Worm (Caenorhabditis elegans) whole organism, L1 larva: Measurements from ENCODE around the gene ari-1.4.

ENCODE experiments used
- F16B12.6 ChIP-seq: fragments of 150-350 bp; optimal IDR thresholded peaks from 2 replicates; lab custom pipeline; 2014; ENCODE audit warnings: missing biosample characterization, missing genetic modification characterization
- alr-1 ChIP-seq: fragments of 200-800 bp; sonication (Bioruptor generic); optimal IDR thresholded peaks from 2 replicates; lab custom pipeline; 2018; ENCODE audit warnings: borderline replicate concordance, mild to moderate bottlenecking, missing genetic modification characterization, missing compliant biosample characterization
- aly-2 ChIP-seq: fragments of 150-350 bp; optimal IDR thresholded peaks from 2 replicates; lab custom pipeline; 2014; ENCODE audit warnings: missing biosample characterization, missing genetic modification characterization
- ama-1 ChIP-seq: fragments of 150-350 bp; optimal IDR thresholded peaks from 2 replicates; lab custom pipeline; 2014
- blmp-1 ChIP-seq: fragments of 150-350 bp; optimal IDR thresholded peaks from 2 replicates; lab custom pipeline; 2014; ENCODE audit warnings: missing biosample characterization, missing genetic modification characterization
- ceh-82 ChIP-seq, 3 experiments: fragments of 150-350 bp in 1 of 3; sonication (generic microtip) in 2 of 3; optimal IDR thresholded peaks; 2 replicates each; lab custom pipeline; 2014 to 2017; ENCODE audit warnings: missing biosample characterization in 3 of 3, missing genetic modification characterization in 3 of 3
- ces-1 ChIP-seq: fragments of 150-350 bp; optimal IDR thresholded peaks from 2 replicates; lab custom pipeline; 2014; ENCODE audit warnings: missing biosample characterization, missing genetic modification reagents, missing genetic modification characterization
- dpl-1 ChIP-seq, 3 experiments: fragments of 150-350 bp in 2 of 3; sonication (generic microtip) in 1 of 3; optimal IDR thresholded peaks; 2 replicates each; lab custom pipeline; 2014 to 2017; ENCODE audit warnings: missing biosample characterization in 3 of 3, missing genetic modification characterization in 3 of 3, missing genetic modification reagents in 3 of 3
- efl-1 ChIP-seq, 4 experiments: fragments of 150-350 bp; optimal IDR thresholded peaks in 3 of 4; peaks in 1 of 4; 1 replicate in 1 of 4; 2 replicates in 3 of 4; lab custom pipeline; 2014; ENCODE audit warnings: missing biosample characterization in 2 of 4, missing genetic modification characterization in 2 of 4, missing genetic modification reagents in 2 of 4
- efl-3 ChIP-seq: fragments of 200-800 bp; sonication (Bioruptor generic); optimal IDR thresholded peaks from 2 replicates; lab custom pipeline; 2018; ENCODE audit warnings: mild to moderate bottlenecking, missing genetic modification characterization, missing compliant biosample characterization
- elt-3 ChIP-seq, 6 experiments: fragments of 150-350 bp in 1 of 6; sonication (generic microtip); optimal IDR thresholded peaks; 2 replicates each; lab custom pipeline; 2017 to 2018; ENCODE audit warnings: missing biosample characterization in 6 of 6, missing genetic modification characterization in 6 of 6, inconsistent platforms in 1 of 6
- fkh-4 ChIP-seq: sonication (generic microtip); optimal IDR thresholded peaks from 2 replicates; lab custom pipeline; 2016; ENCODE audit warnings: missing compliant biosample characterization, missing genetic modification characterization, borderline replicate concordance
- fkh-8 ChIP-seq: sonication (generic microtip); optimal IDR thresholded peaks from 2 replicates; lab custom pipeline; 2016; ENCODE audit warnings: mild to moderate bottlenecking, missing genetic modification characterization, missing compliant biosample characterization
- fos-1 ChIP-seq: fragments of 150-350 bp; optimal IDR thresholded peaks from 2 replicates; lab custom pipeline; 2014; ENCODE audit warnings: missing biosample characterization, missing genetic modification characterization
- grh-1 ChIP-seq: fragments of 200-800 bp; sonication (Bioruptor generic); IDR thresholded peaks from 2 replicates; pipeline ENCODE4 v1.3.6; 2022; ENCODE audit warnings: missing genetic modification reagents, missing genetic modification characterization, missing compliant biosample characterization
- hlh-17 ChIP-seq: fragments of 200-800 bp; sonication (Bioruptor generic); optimal IDR thresholded peaks from 2 replicates; lab custom pipeline; 2018; ENCODE audit warnings: missing genetic modification characterization, mild to moderate bottlenecking, missing compliant biosample characterization, moderate library complexity, borderline replicate concordance
- hpl-2 ChIP-seq: fragments of 150-350 bp; optimal IDR thresholded peaks from 2 replicates; lab custom pipeline; 2014; ENCODE audit warnings: missing biosample characterization, missing genetic modification reagents, missing genetic modification characterization
- jun-1 ChIP-seq: fragments of 150-350 bp; optimal IDR thresholded peaks from 2 replicates; lab custom pipeline; 2014; ENCODE audit warnings: missing biosample characterization, missing genetic modification reagents, missing genetic modification characterization
- lin-35 ChIP-seq, 2 experiments: fragments of 150-350 bp; optimal IDR thresholded peaks; 2 replicates each; lab custom pipeline; 2014; ENCODE audit warnings: missing biosample characterization in 2 of 2, missing genetic modification characterization in 2 of 2, missing genetic modification reagents in 2 of 2
- lsy-2 ChIP-seq, 2 experiments: fragments of 150-350 bp; optimal IDR thresholded peaks; 2 replicates each; lab custom pipeline; 2014; ENCODE audit warnings: missing biosample characterization in 2 of 2, missing genetic modification characterization in 2 of 2
- mab-9 ChIP-seq: fragments of 200-800 bp; sonication (Bioruptor generic); IDR thresholded peaks from 2 replicates; pipeline ENCODE4 v1.3.6; 2022; ENCODE audit warnings: missing genetic modification reagents, missing genetic modification characterization, missing compliant biosample characterization
- mef-2 ChIP-seq: fragments of 150-350 bp; optimal IDR thresholded peaks from 2 replicates; lab custom pipeline; 2014; ENCODE audit warnings: missing biosample characterization, missing genetic modification characterization
- mep-1 ChIP-seq: fragments of 150-350 bp; optimal IDR thresholded peaks from 2 replicates; lab custom pipeline; 2014; ENCODE audit warnings: missing biosample characterization, missing genetic modification characterization
- nhr-11 ChIP-seq: fragments of 150-350 bp; optimal IDR thresholded peaks from 2 replicates; lab custom pipeline; 2014; ENCODE audit warnings: missing biosample characterization, missing genetic modification characterization
- nhr-20 ChIP-seq: sonication (generic microtip); optimal IDR thresholded peaks from 2 replicates; lab custom pipeline; 2016; ENCODE audit warnings: mild to moderate bottlenecking, missing genetic modification characterization, missing compliant biosample characterization
- nhr-237 ChIP-seq: fragments of 150-350 bp; optimal IDR thresholded peaks from 2 replicates; lab custom pipeline; 2014; ENCODE audit warnings: missing biosample characterization, missing genetic modification characterization
- nhr-47 ChIP-seq: sonication (generic microtip); optimal IDR thresholded peaks from 2 replicates; lab custom pipeline; 2016; ENCODE audit warnings: mild to moderate bottlenecking, missing genetic modification characterization, moderate library complexity, missing compliant biosample characterization
- nhr-76 ChIP-seq: sonication (generic microtip); optimal IDR thresholded peaks from 2 replicates; lab custom pipeline; 2017; ENCODE audit warnings: missing biosample characterization, missing genetic modification characterization
- nhr-84 ChIP-seq: sonication (generic microtip); optimal IDR thresholded peaks from 2 replicates; lab custom pipeline; 2017; ENCODE audit warnings: missing biosample characterization, missing genetic modification characterization
- nhr-85 ChIP-seq: sonication (generic microtip); peaks from one replicate; lab custom pipeline; 2016; ENCODE audit warnings: missing genetic modification characterization, inconsistent platforms, missing compliant biosample characterization
- nhr-90 ChIP-seq: sonication (generic microtip); optimal IDR thresholded peaks from 2 replicates; lab custom pipeline; 2016; ENCODE audit warnings: mild to moderate bottlenecking, missing genetic modification characterization, missing compliant biosample characterization; ENCODE audit not compliant: poor library complexity
- pag-3 ChIP-seq: sonication (generic microtip); optimal IDR thresholded peaks from 2 replicates; lab custom pipeline; 2017; ENCODE audit warnings: missing genetic modification characterization, mild to moderate bottlenecking, missing compliant biosample characterization, antibody characterized with exemption, borderline replicate concordance; ENCODE audit not compliant: insufficient read depth
- sox-4 ChIP-seq: sonication (generic microtip); optimal IDR thresholded peaks from 2 replicates; lab custom pipeline; 2016; ENCODE audit warnings: missing genetic modification characterization, missing compliant biosample characterization
- sptf-1 ChIP-seq: fragments of 150-350 bp; optimal IDR thresholded peaks from 2 replicates; lab custom pipeline; 2014; ENCODE audit warnings: missing biosample characterization, missing genetic modification characterization
- swsn-7 ChIP-seq: sonication (generic microtip); optimal IDR thresholded peaks from 2 replicates; lab custom pipeline; 2016; ENCODE audit warnings: missing genetic modification characterization, missing compliant biosample characterization
- unc-130 ChIP-seq: fragments of 150-350 bp; optimal IDR thresholded peaks from 2 replicates; lab custom pipeline; 2017; ENCODE audit warnings: missing biosample characterization, missing genetic modification characterization, inconsistent platforms
- unc-30 ChIP-seq: sonication (generic microtip); optimal IDR thresholded peaks from 2 replicates; lab custom pipeline; 2017; ENCODE audit warnings: missing biosample characterization, missing genetic modification characterization
- unc-86 ChIP-seq: sonication (generic microtip); optimal IDR thresholded peaks from 2 replicates; lab custom pipeline; 2016; ENCODE audit warnings: missing genetic modification characterization, missing compliant biosample characterization
- zip-4 ChIP-seq: fragments of 200-800 bp; sonication (Bioruptor generic); optimal IDR thresholded peaks from 2 replicates; lab custom pipeline; 2018; ENCODE audit warnings: mild to moderate bottlenecking, missing genetic modification characterization, moderate library complexity, missing compliant biosample characterization
- ztf-4 ChIP-seq: fragments of 150-350 bp; optimal IDR thresholded peaks from 2 replicates; lab custom pipeline; 2014; ENCODE audit warnings: missing biosample characterization, missing genetic modification characterization

The ari-1.4 gene

DNA sequence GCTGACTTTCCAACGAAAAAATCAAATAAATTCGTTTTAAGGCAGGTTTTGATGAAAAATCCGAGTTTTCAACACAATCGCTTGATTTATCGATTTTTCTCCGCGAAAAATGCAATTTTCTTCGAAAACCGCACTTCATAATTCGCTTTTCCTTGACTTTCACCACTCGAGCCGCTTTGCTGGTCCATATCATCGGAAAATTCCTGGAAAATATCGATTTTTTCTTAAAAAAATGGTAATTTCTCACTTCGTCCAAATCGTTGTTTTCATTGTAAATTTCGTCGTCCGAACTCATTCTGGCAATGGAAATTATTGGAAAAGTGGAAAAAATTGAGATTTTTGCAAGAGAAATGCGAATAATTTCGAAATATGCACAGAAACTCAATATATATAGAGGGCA lies at the start of gene ari-1.4:
TSS of gene ari-1.4 (minus strand) at position 295 of the 400 bp plus-strand sequence.
- TF ChIP-seq nhr-237 = no peak
- TF ChIP-seq swsn-7 (tag; lab: Kevin White, UChicago) = no peak
- TF ChIP-seq fkh-4 (tag; lab: Kevin White, UChicago) = no peak
- TF ChIP-seq elt-3 (tag; optimal IDR thresholded peaks at IDR 0.05; lab: Kevin White, UChicago) = no peak
- no peak for TF ChIP-seq alr-1 (tag; lab: Kevin White, UChicago)
- TF ChIP-seq fkh-8 (tag; lab: Kevin White, UChicago) = no peak
- TF ChIP-seq grh-1 (GFP tag; lab: Robert Waterston, UW) = no peak
- no peak for TF ChIP-seq sox-4 (tag; lab: Kevin White, UChicago)
- no peak for TF ChIP-seq lsy-2 (tag; optimal IDR thresholded peaks at IDR 0.05; lab: Kevin White, UChicago)
- TF ChIP-seq zip-4 = no peak
- no peak for TF ChIP-seq mep-1 (tag; lab: Kevin White, UChicago)
- no peak for TF ChIP-seq nhr-84
- no peak for TF ChIP-seq nhr-90 (tag; lab: Kevin White, UChicago)
- no peak for TF ChIP-seq nhr-11
- TF ChIP-seq efl-1 (optimal IDR thresholded peaks at IDR 0.05; lab: Kevin White, UChicago) = no peak
- no peak for TF ChIP-seq efl-1 (GFP tag; optimal IDR thresholded peaks at IDR 0.05 in 1 of 2; lab: Kevin White, UChicago)
- TF ChIP-seq ztf-4 (tag; lab: Kevin White, UChicago) = no peak
- TF ChIP-seq lin-35 (GFP tag; optimal IDR thresholded peaks at IDR 0.05; lab: Kevin White, UChicago) = no peak
- TF ChIP-seq dpl-1 (GFP tag; optimal IDR thresholded peaks at IDR 0.05; lab: Kevin White, UChicago) = no peak
- no peak for TF ChIP-seq sptf-1 (tag; lab: Kevin White, UChicago)
- TF ChIP-seq pag-3 (tag; lab: Kevin White, UChicago) = no peak
- TF ChIP-seq, all 84 proteins: peak for 0

DNA sequence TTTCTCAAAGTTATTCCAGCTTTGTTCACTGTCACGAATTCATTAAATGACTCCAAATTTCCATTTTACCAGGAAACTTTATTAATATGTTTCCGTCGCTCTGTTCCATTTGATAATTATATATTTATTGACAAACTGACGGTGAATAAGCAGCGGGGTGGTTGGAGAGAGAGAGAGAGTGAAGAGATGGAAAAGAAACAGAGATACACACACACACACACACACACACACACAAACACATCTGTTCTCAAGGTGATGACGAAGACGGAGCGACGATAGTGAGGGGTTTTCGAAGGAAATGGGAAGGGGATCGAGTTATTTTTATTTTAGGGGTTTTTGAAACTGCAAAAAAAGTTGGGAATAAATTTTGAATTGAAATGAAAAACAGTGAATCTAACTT lies 45.5 kb upstream of the ari-1.4 start:
- TF ChIP-seq mep-1 (tag; lab: Kevin White, UChicago) (peak; percentile 9), ama-1 (no peak), ces-1 (GFP tag; lab: Kevin White, UChicago) (no peak), nhr-20 (tag; lab: Kevin White, UChicago) (peak; percentile 17), jun-1 (tag; lab: Kevin White, UChicago) (no peak), nhr-85 (tag; lab: Kevin White, UChicago) (peak; percentile 64), efl-3 (no peak), nhr-11 (no peak), fkh-8 (tag; lab: Kevin White, UChicago) (no peak), nhr-76 (tag; lab: Kevin White, UChicago) (no peak), fos-1 (tag; lab: Kevin White, UChicago) (no peak), blmp-1 (tag; lab: Kevin White, UChicago) (peak; percentile 24), F16B12.6 (tag; lab: Kevin White, UChicago) (no peak), lsy-2 (tag; optimal IDR thresholded peaks at IDR 0.05; lab: Kevin White, UChicago) (peak; percentile 34 to 44), grh-1 (GFP tag; lab: Robert Waterston, UW) (no peak), unc-86 (no peak), ceh-82 (tag; optimal IDR thresholded peaks at IDR 0.05; lab: Kevin White, UChicago) (no peak), mab-9 (GFP tag; lab: Robert Waterston, UW) (no peak), nhr-90 (tag; lab: Kevin White, UChicago) (peak; percentile 1), aly-2 (tag; lab: Kevin White, UChicago) (no peak)

DNA sequence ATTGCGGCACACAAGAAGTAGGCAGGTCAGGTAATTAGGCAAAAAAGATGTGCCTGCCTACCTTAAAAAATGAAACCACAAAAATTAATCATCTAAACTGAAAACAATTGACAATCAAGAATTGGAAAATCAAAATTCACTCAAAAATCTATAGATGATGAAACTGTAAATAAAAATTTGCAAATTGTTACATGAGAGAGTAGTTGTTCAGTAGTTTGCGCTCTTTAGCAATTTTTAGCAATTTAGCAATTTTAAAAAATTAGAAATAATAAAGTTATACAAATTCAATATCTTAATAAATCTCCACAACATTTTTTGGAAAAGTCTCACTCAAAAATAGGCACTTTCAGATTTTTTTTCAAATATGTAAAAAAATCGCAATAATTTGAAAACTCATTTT lies 43.8 kb upstream of the ari-1.4 start:
- TF ChIP-seq hpl-2 (no peak), mef-2 (tag; lab: Kevin White, UChicago) (no peak), unc-130 (tag; lab: Kevin White, UChicago) (no peak), nhr-20 (tag; lab: Kevin White, UChicago) (no peak), hlh-17 (GFP tag; lab: Kevin White, UChicago) (no peak), nhr-47 (no peak), unc-30 (tag; lab: Kevin White, UChicago) (no peak), fos-1 (tag; lab: Kevin White, UChicago) (no peak)
